Worm (Caenorhabditis elegans): Measurements from ENCODE around the gene F56D6.19.

ce11 chrIV:3960396-3960795 lies 45.8 kb downstream of the F56D6.19 start, which contains the start of gene clec-75:
- no peak for TF ChIP-seq W03F9.2 (tag; optimal IDR thresholded peaks at IDR 0.05)
- TF ChIP-seq dao-5 (tag; optimal IDR thresholded peaks at IDR 0.05): no peak
- no peak for TF ChIP-seq him-1 (tag; optimal IDR thresholded peaks at IDR 0.05)
